Worm (Caenorhabditis elegans) whole organism, L1 larva: ENCODE data around the gene T05B9.2.

Experiments
- irx-1 ChIP-seq: sonication (generic microtip); optimal IDR thresholded peaks from 2 replicates; lab custom pipeline; 2016; ENCODE audit warnings: missing genetic modification characterization, missing compliant biosample characterization
- nhr-84 ChIP-seq: sonication (generic microtip); optimal IDR thresholded peaks from 2 replicates; lab custom pipeline; 2017; ENCODE audit warnings: missing biosample characterization, missing genetic modification characterization
- ztf-11 ChIP-seq, 2 experiments: sonication (generic microtip); optimal IDR thresholded peaks; 2 replicates each; lab custom pipeline; 2016 to 2017; ENCODE audit warnings: missing genetic modification characterization in 2 of 2, missing biosample characterization in 1 of 2, missing compliant biosample characterization in 1 of 2

ce11 chrII:11288148-11288547 is 32.5 kb downstream of the T05B9.2 start:
- TF ChIP-seq ztf-11 (tag; optimal IDR thresholded peaks at IDR 0.05; lab: Kevin White, UChicago) (no peak), irx-1 (tag; lab: Kevin White, UChicago) (no peak), nhr-84 (tag; lab: Kevin White, UChicago) (no peak)
